Fruit fly (Drosophila melanogaster) whole organism, embryonic: ENCODE measurements around the gene Hn.

Experiments
- Atf3 ChIP-seq: fragments of 200-800 bp; sonication (Bioruptor generic); optimal IDR thresholded peaks from 3 replicates; lab custom pipeline; 2016; ENCODE audit warnings: missing biosample characterization, missing genetic modification characterization
- C15 ChIP-seq: fragments of 200-800 bp; sonication (Bioruptor generic); IDR thresholded peaks from 3 replicates; pipeline ENCODE4 v1.3.6; 2022; ENCODE audit warnings: missing biosample characterization, missing genetic modification characterization
- CG10147 ChIP-seq: fragments of 200-800 bp; sonication (Bioruptor generic); optimal IDR thresholded peaks from 2 replicates; lab custom pipeline; 2019; ENCODE audit warnings: missing biosample characterization, mild to moderate bottlenecking, missing genetic modification characterization, moderate library complexity
- CG10543 ChIP-seq: fragments of 200-800 bp; sonication (Bioruptor generic); optimal IDR thresholded peaks from 3 replicates; lab custom pipeline; 2017; ENCODE audit warnings: missing biosample characterization, mild to moderate bottlenecking, missing genetic modification characterization, moderate library complexity
- CG10654 ChIP-seq: fragments of 200-800 bp; sonication (Bioruptor generic); optimal IDR thresholded peaks from 2 replicates; lab custom pipeline; 2016; ENCODE audit warnings: missing biosample characterization, missing genetic modification characterization
- CG1233 ChIP-seq: fragments of 200-800 bp; sonication (Bioruptor generic); optimal IDR thresholded peaks from 4 replicates; lab custom pipeline; 2018; ENCODE audit warnings: missing biosample characterization, mild to moderate bottlenecking, missing genetic modification characterization
- CG13287 ChIP-seq: fragments of 200-800 bp; sonication (Bioruptor generic); IDR thresholded peaks from 2 replicates; pipeline ENCODE4 v1.3.6; 2022; ENCODE audit warnings: missing biosample characterization, missing genetic modification characterization; ENCODE audit not compliant: partially characterized antibody
- CG13424 ChIP-seq: fragments of 200-800 bp; sonication (Bioruptor generic); optimal IDR thresholded peaks from 2 replicates; lab custom pipeline; 2019; ENCODE audit warnings: missing biosample characterization, mild to moderate bottlenecking, missing genetic modification characterization, moderate library complexity
- CG14860 ChIP-seq: fragments of 200-800 bp; sonication (Bioruptor generic); IDR thresholded peaks from 3 replicates; pipeline ENCODE4 v1.3.6; 2022; ENCODE audit warnings: missing biosample characterization, missing genetic modification characterization; ENCODE audit not compliant: partially characterized antibody
- CG16815 ChIP-seq: fragments of 200-800 bp; sonication (Bioruptor generic); optimal IDR thresholded peaks from 3 replicates; lab custom pipeline; 2017; ENCODE audit warnings: missing biosample characterization, mild to moderate bottlenecking, missing genetic modification characterization
- CG17385 ChIP-seq: fragments of 200-800 bp; sonication (Bioruptor generic); optimal IDR thresholded peaks from 3 replicates; lab custom pipeline; 2018; ENCODE audit warnings: missing biosample characterization, mild to moderate bottlenecking, missing genetic modification characterization
- CG18764 ChIP-seq: fragments of 200-800 bp; sonication (Bioruptor generic); optimal IDR thresholded peaks from 3 replicates; lab custom pipeline; 2016; ENCODE audit warnings: missing biosample characterization, missing genetic modification characterization
- CG34422 ChIP-seq: fragments of 200-800 bp; sonication (Bioruptor generic); IDR thresholded peaks from 3 replicates; pipeline ENCODE4 v1.3.6; 2022; ENCODE audit warnings: missing biosample characterization, missing genetic modification characterization
- CG43689 ChIP-seq: fragments of 200-800 bp; sonication (Bioruptor generic); IDR thresholded peaks from 2 replicates; pipeline ENCODE4 v1.3.6; 2022; ENCODE audit warnings: missing biosample characterization, missing genetic modification characterization
- CG4424 ChIP-seq: fragments of 200-800 bp; sonication (Bioruptor generic); optimal IDR thresholded peaks from 3 replicates; lab custom pipeline; 2016; ENCODE audit warnings: missing biosample characterization, missing genetic modification characterization
- CG4707 ChIP-seq: fragments of 200-800 bp; sonication (Bioruptor generic); optimal IDR thresholded peaks from 2 replicates; lab custom pipeline; 2018; ENCODE audit warnings: missing biosample characterization, mild to moderate bottlenecking, missing genetic modification characterization, moderate library complexity
- CG7839 ChIP-seq: fragments of 200-800 bp; sonication (Bioruptor generic); optimal IDR thresholded peaks from 3 replicates; lab custom pipeline; 2018; ENCODE audit warnings: missing biosample characterization, mild to moderate bottlenecking, missing genetic modification characterization, moderate library complexity
- CTCF ChIP-seq: fragments of 200-800 bp; sonication (Bioruptor generic); optimal IDR thresholded peaks from 2 replicates; lab custom pipeline; 2017; ENCODE audit warnings: missing biosample characterization, mild to moderate bottlenecking, missing genetic modification characterization, moderate library complexity
- CkIIα-i1 ChIP-seq: fragments of 200-800 bp; sonication (Bioruptor generic); IDR thresholded peaks from 2 replicates; pipeline ENCODE4 v1.3.6; 2022; ENCODE audit warnings: missing biosample characterization, missing genetic modification characterization
- D19A ChIP-seq: fragments of 200-800 bp; optimal IDR thresholded peaks from 3 replicates; lab custom pipeline; 2019; ENCODE audit warnings: missing biosample characterization, mild to moderate bottlenecking, missing genetic modification characterization, moderate library complexity
- Elba2 ChIP-seq: fragments of 200-800 bp; sonication (Bioruptor generic); optimal IDR thresholded peaks from 3 replicates; lab custom pipeline; 2016; ENCODE audit warnings: missing biosample characterization, missing genetic modification characterization
- GATAe ChIP-seq: fragments of 200-800 bp; sonication (Bioruptor generic); conservative IDR thresholded peaks from 2 replicates; pipeline ENCODE4 v1.3.6; 2022; ENCODE audit warnings: missing biosample characterization, missing genetic modification characterization
- Gsc ChIP-seq: fragments of 200-800 bp; sonication (Bioruptor generic); IDR thresholded peaks from 2 replicates; pipeline ENCODE4 v1.3.6; 2022; ENCODE audit warnings: missing biosample characterization, missing genetic modification characterization
- HLH54F ChIP-seq: fragments of 200-800 bp; sonication (Bioruptor generic); optimal IDR thresholded peaks from 3 replicates; lab custom pipeline; 2016; ENCODE audit warnings: missing biosample characterization, missing genetic modification characterization
- MTF-1 ChIP-seq: fragments of 200-800 bp; sonication (Bioruptor generic); optimal IDR thresholded peaks from 2 replicates; lab custom pipeline; 2018; ENCODE audit warnings: missing biosample characterization, mild to moderate bottlenecking, missing genetic modification characterization, borderline replicate concordance
- Mes4 ChIP-seq: fragments of 200-800 bp; sonication (Bioruptor generic); optimal IDR thresholded peaks from 2 replicates; lab custom pipeline; 2016; ENCODE audit warnings: missing biosample characterization, missing genetic modification characterization
- Nf-YC ChIP-seq: fragments of 200-800 bp; optimal IDR thresholded peaks from 3 replicates; lab custom pipeline; 2019; ENCODE audit warnings: missing biosample characterization, mild to moderate bottlenecking, missing genetic modification characterization, moderate library complexity
- Rfx ChIP-seq: fragments of 200-800 bp; sonication (Bioruptor generic); IDR thresholded peaks from 2 replicates; pipeline ENCODE4 v1.3.6; 2022; ENCODE audit warnings: missing biosample characterization, missing genetic modification characterization
- Rx ChIP-seq: fragments of 200-800 bp; sonication (Bioruptor generic); IDR thresholded peaks from 2 replicates; pipeline ENCODE4 v1.3.6; 2022; ENCODE audit warnings: missing biosample characterization, missing genetic modification characterization
- Sox100B ChIP-seq: fragments of 200-800 bp; sonication (Bioruptor generic); optimal IDR thresholded peaks from 3 replicates; lab custom pipeline; 2018; ENCODE audit warnings: missing biosample characterization, mild to moderate bottlenecking, missing genetic modification characterization
- ase ChIP-seq: fragments of 200-800 bp; sonication (Bioruptor generic); IDR thresholded peaks from 3 replicates; pipeline ENCODE4 v1.3.6; 2022; ENCODE audit warnings: missing biosample characterization, missing genetic modification characterization
- az2 ChIP-seq: fragments of 200-800 bp; sonication (Bioruptor generic); optimal IDR thresholded peaks from 3 replicates; lab custom pipeline; 2016; ENCODE audit warnings: missing biosample characterization, missing genetic modification characterization
- br ChIP-seq: fragments of >200 bp; optimal IDR thresholded peaks from 2 replicates; lab custom pipeline; 2017
- chn ChIP-seq: fragments of 200-800 bp; sonication (Bioruptor generic); optimal IDR thresholded peaks from 2 replicates; lab custom pipeline; 2016; ENCODE audit warnings: missing biosample characterization, missing genetic modification characterization
- dmrt11E ChIP-seq: fragments of 200-800 bp; sonication (Bioruptor generic); optimal IDR thresholded peaks from 3 replicates; lab custom pipeline; 2018; ENCODE audit warnings: missing biosample characterization, mild to moderate bottlenecking, missing genetic modification characterization, moderate library complexity
- ems ChIP-seq: fragments of 200-800 bp; sonication (Bioruptor generic); optimal IDR thresholded peaks from 3 replicates; lab custom pipeline; 2016; ENCODE audit warnings: missing biosample characterization, missing genetic modification characterization
- eve ChIP-seq, 2 experiments: fragments of >200 bp; optimal IDR thresholded peaks; 2 replicates each; lab custom pipeline; 2017; ENCODE audit warnings: missing biosample characterization in 2 of 2, missing genetic modification characterization in 2 of 2
- hkb ChIP-seq, 2 experiments: fragments of 200-800 bp in 1 of 2; fragments of >200 bp in 1 of 2; sonication (Bioruptor generic) in 1 of 2; IDR thresholded peaks in 1 of 2; optimal IDR thresholded peaks in 1 of 2; 2 replicates each; pipeline versions ENCODE4 v1.3.6 to Lab custom; 2017 to 2022; ENCODE audit warnings: missing biosample characterization in 1 of 2, missing genetic modification characterization in 1 of 2
- ken ChIP-seq: fragments of 200-800 bp; sonication (Bioruptor generic); IDR thresholded peaks from 3 replicates; pipeline ENCODE4 v1.3.6; 2022; ENCODE audit warnings: missing biosample characterization, missing genetic modification characterization
- knrl ChIP-seq: fragments of 200-800 bp; sonication (Bioruptor generic); IDR thresholded peaks from 3 replicates; pipeline ENCODE4 v1.3.6; 2022; ENCODE audit warnings: missing biosample characterization, missing genetic modification characterization; ENCODE audit not compliant: partially characterized antibody
- nom ChIP-seq: fragments of 200-800 bp; sonication (Bioruptor generic); optimal IDR thresholded peaks from 2 replicates; lab custom pipeline; 2017; ENCODE audit warnings: missing biosample characterization, missing genetic modification characterization, mild to moderate bottlenecking, moderate library complexity, missing genetic modification reagents
- odd ChIP-seq: fragments of 200-800 bp; sonication (Bioruptor generic); optimal IDR thresholded peaks from 2 replicates; lab custom pipeline; 2017; ENCODE audit warnings: missing biosample characterization, mild to moderate bottlenecking, missing genetic modification characterization
- pfk ChIP-seq: fragments of 200-800 bp; sonication (Bioruptor generic); optimal IDR thresholded peaks from 2 replicates; lab custom pipeline; 2018; ENCODE audit warnings: missing biosample characterization, mild to moderate bottlenecking, missing genetic modification characterization, moderate library complexity
- sc ChIP-seq, 3 experiments: fragments of >200 bp in 2 of 3; fragments of 200-800 bp in 1 of 3; sonication (Bioruptor generic) in 1 of 3; optimal IDR thresholded peaks; 2 replicates in 2 of 3; 3 replicates in 1 of 3; lab custom pipeline; 2017; ENCODE audit warnings: mild to moderate bottlenecking in 1 of 3, missing biosample characterization in 1 of 3, missing genetic modification characterization in 1 of 3, missing genetic modification reagents in 1 of 3
- sens ChIP-seq: fragments of 200-800 bp; sonication (Bioruptor generic); peaks from one replicate; lab custom pipeline; 2016; ENCODE audit warnings: missing biosample characterization, missing genetic modification characterization
- sim ChIP-seq: fragments of 200-800 bp; sonication (Bioruptor generic); IDR thresholded peaks from 2 replicates; pipeline ENCODE4 v1.3.6; 2022; ENCODE audit warnings: missing biosample characterization, missing genetic modification characterization
- slou ChIP-seq: fragments of 200-800 bp; sonication (Bioruptor generic); optimal IDR thresholded peaks from 3 replicates; lab custom pipeline; 2016; ENCODE audit warnings: missing biosample characterization, missing genetic modification characterization
- sna ChIP-seq: fragments of 200-800 bp; sonication (Bioruptor generic); IDR thresholded peaks from 2 replicates; pipeline ENCODE4 v1.3.6; 2022; ENCODE audit warnings: missing biosample characterization, missing genetic modification characterization; ENCODE audit not compliant: partially characterized antibody
- unc-4 ChIP-seq: fragments of 200-800 bp; sonication (Bioruptor generic); IDR thresholded peaks from 2 replicates; pipeline ENCODE4 v1.3.6; 2022; ENCODE audit warnings: missing biosample characterization, missing genetic modification characterization; ENCODE audit not compliant: partially characterized antibody
- wor ChIP-seq: fragments of 200-800 bp; sonication (Bioruptor generic); IDR thresholded peaks from 2 replicates; pipeline ENCODE4 v1.3.6; 2022; ENCODE audit warnings: missing biosample characterization, missing genetic modification characterization

The Hn gene

DNA sequence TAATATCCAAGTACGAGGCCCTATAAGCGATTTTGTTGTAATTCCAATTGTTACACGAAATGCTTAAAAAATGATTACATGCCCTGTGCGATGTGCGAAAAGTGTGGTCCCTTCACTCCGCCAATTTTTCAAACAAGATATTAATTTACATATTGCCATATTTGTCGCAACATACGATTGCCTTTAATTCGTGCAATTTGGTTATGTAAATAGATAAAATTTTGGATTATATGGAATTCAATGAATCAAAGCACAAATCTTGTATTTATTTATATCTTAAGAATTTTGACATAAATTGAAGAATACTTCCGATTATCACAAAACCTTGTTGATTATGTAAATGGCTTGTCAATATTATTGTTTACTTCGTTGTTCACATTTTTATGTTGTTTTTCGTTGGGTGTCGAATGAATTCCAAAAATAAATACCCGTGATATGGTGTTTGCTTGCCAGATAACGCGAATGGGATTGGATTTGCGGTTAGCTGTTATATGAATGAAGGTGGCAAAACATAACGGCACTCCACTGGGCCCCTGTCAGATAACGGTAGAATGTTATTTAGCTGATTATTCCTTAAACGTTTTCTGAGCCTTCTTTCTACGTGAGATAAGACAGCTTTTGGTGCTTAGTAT is 21.9 kb downstream of the Hn start (continued):
- TF ChIP-seq eve (GFP tag; optimal IDR thresholded peaks at IDR 0.05; lab: Kevin White, UChicago) (peak in 1 of 2 experiments; percentile 60), Sox100B (peak; percentile 51), br (lab: Kevin White, UChicago) (no peak), hkb (optimal IDR thresholded peaks at IDR 0.05; lab: Kevin White, UChicago) (no peak), hkb (GFP tag; IDR thresholded peaks at IDR 0.05; lab: Robert Waterston, UW) (peak; percentile 19; the same call in 1 of the 2 replicates), Rfx (GFP tag; lab: Robert Waterston, UW) (no peak; the same call in 1 of the 2 replicates), nom (GFP tag; lab: Kevin White, UChicago) (no peak), Rx (no peak), CTCF (no peak), knrl (GFP tag; lab: Robert Waterston, UW) (no peak), CG10543 (GFP tag; lab: Kevin White, UChicago) (peak; percentile 13), sens (GFP tag; lab: Kevin White, UChicago) (peak; percentile 36), pfk (no peak), CG43689 (GFP tag; lab: Robert Waterston, UW) (no peak), ase (GFP tag; lab: Robert Waterston, UW) (no peak), CG7839 (no peak), CG1233 (peak; percentile 59), Gsc (GFP tag; lab: Robert Waterston, UW) (no peak), Nf-YC (tag; lab: Kevin White, UChicago) (no peak), MTF-1 (GFP tag; lab: Kevin White, UChicago) (peak; percentile 40), CG16815 (GFP tag; lab: Kevin White, UChicago) (no peak), dmrt11E (tag; lab: Kevin White, UChicago) (no peak), CG4424 (GFP tag; lab: Kevin White, UChicago) (no peak), odd (peak; percentile 12), CG13424 (tag; lab: Kevin White, UChicago) (peak; percentile 24), ken (GFP tag; lab: Robert Waterston, UW) (no peak), GATAe (GFP tag; lab: Robert Waterston, UW) (peak; percentile 15; the same call in 1 of the 2 replicates), CG10654 (GFP tag; lab: Kevin White, UChicago) (no peak), Elba2 (GFP tag; lab: Kevin White, UChicago) (no peak), slou (GFP tag; lab: Kevin White, UChicago) (peak; percentile 18), CG14860 (GFP tag; lab: Robert Waterston, UW) (no peak), Mes4 (no peak), CG4707 (GFP tag; lab: Kevin White, UChicago) (no peak), az2 (GFP tag; lab: Kevin White, UChicago) (no peak), C15 (GFP tag; lab: Robert Waterston, UW) (no peak), CG18764 (GFP tag; lab: Kevin White, UChicago) (no peak), CG10147 (GFP tag; lab: Kevin White, UChicago) (peak; percentile 35), sna (GFP tag; lab: Robert Waterston, UW) (no peak), CG13287 (no peak), wor (no peak), D19A (no peak), CkIIα-i1 (GFP tag; lab: Robert Waterston, UW) (no peak), HLH54F (GFP tag; lab: Kevin White, UChicago) (no peak), chn (GFP tag; lab: Kevin White, UChicago) (no peak), CG17385 (GFP tag; lab: Kevin White, UChicago) (peak; percentile 6), sim (GFP tag; lab: Robert Waterston, UW) (no peak), sc (optimal IDR thresholded peaks at IDR 0.05; lab: Kevin White, UChicago) (no peak), sc (GFP tag; optimal IDR thresholded peaks at IDR 0.05; lab: Kevin White, UChicago) (no peak), ems (no peak), CG34422 (GFP tag; lab: Robert Waterston, UW) (no peak), unc-4 (no peak), Atf3 (GFP tag; lab: Kevin White, UChicago) (no peak)
